Worm (Caenorhabditis elegans) whole organism, midembryonic: ENCODE results near the gene try-3.

ENCODE experiments used
- T22C8.4 ChIP-seq: fragments of 200-800 bp; sonication (Bioruptor generic); IDR thresholded peaks from 2 replicates; pipeline ENCODE4 v1.3.6; 2022; ENCODE audit warnings: missing genetic modification characterization, missing compliant biosample characterization
- cog-1 ChIP-seq: sonication (generic microtip); optimal IDR thresholded peaks from 2 replicates; lab custom pipeline; 2016; ENCODE audit warnings: missing genetic modification characterization, missing compliant biosample characterization
- flt-1 ChIP-seq: fragments of 200-800 bp; sonication (Bioruptor generic); IDR thresholded peaks from 2 replicates; pipeline ENCODE4 v1.3.6; 2022; ENCODE audit warnings: missing genetic modification characterization, missing compliant biosample characterization
- klf-2 ChIP-seq: fragments of 200-800 bp; sonication (Bioruptor generic); conservative IDR thresholded peaks from 2 replicates; pipeline ENCODE4 v1.3.6; 2022; ENCODE audit warnings: missing genetic modification reagents, missing genetic modification characterization, missing compliant biosample characterization
- med-1 ChIP-seq: sonication (generic microtip); optimal IDR thresholded peaks from 2 replicates; lab custom pipeline; 2017; ENCODE audit warnings: missing genetic modification characterization, mild to moderate bottlenecking, missing compliant biosample characterization, antibody characterized with exemption, missing genetic modification reagents; ENCODE audit not compliant: insufficient read depth
- ref-1 ChIP-seq: fragments of 200-800 bp; sonication (Bioruptor generic); conservative IDR thresholded peaks from 2 replicates; pipeline ENCODE4 v1.3.6; 2022; ENCODE audit warnings: missing genetic modification reagents, missing genetic modification characterization, missing compliant biosample characterization
- tab-1 ChIP-seq: fragments of 200-800 bp; sonication (Bioruptor generic); IDR thresholded peaks from 2 replicates; pipeline ENCODE4 v1.3.6; 2022; ENCODE audit warnings: missing genetic modification characterization, missing compliant biosample characterization
- ztf-23 ChIP-seq: fragments of 200-800 bp; sonication (Bioruptor generic); IDR thresholded peaks from 2 replicates; pipeline ENCODE4 v1.3.6; 2022; ENCODE audit warnings: missing genetic modification reagents, missing genetic modification characterization, missing compliant biosample characterization
- ztf-29 ChIP-seq: fragments of 200-800 bp; sonication (Bioruptor generic); IDR thresholded peaks from 2 replicates; pipeline ENCODE4 v1.3.6; 2022; ENCODE audit warnings: missing genetic modification reagents, missing genetic modification characterization, missing compliant biosample characterization

DNA sequence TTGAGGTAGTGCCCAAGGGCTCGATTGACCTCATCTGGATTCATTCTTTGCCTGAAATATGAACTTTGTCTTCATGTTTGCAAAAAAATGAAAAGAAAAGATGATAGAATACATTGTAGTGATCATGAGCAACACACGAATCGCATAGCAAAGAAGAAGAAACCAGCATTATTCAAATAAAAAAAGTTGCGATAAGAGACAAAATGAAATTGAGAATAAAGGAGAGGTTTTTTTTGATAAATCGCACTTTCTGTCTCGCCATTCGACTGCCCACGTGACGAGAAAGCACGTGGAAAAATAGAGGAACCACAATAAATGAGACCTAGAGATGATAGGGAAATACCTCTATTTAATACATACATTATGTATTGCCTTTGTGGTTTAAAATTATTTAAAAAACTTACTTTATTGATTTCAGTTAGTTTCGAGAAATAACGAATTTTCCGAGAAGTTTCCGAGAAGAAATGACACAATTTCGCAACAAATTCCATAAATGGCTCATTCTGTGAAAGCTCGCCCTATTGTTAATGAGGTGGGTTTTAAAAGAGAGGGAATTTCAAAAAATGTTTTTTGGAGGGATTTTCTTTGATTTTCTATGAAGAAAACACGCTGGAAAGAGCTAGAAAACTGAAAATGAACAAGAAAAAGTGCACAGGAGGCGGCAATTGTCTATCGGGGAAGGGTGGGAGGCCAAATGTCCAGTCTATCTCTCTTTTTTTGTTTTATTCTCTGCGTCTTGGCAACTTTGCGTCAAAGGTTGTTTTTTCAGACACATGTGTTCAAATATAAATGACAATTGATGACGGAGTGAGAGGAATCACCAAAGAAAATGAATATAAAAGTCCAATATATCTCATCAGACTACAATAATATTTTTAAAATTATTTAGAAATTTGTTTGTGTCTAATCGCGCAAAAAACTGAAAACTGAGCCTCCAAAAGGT lies 1.3 kb upstream of the try-3 start, which contains the start of gene paqr-1:
- no peak for TF ChIP-seq flt-1 (GFP tag; lab: Robert Waterston, UW)
- no peak for TF ChIP-seq cog-1 (tag; lab: Kevin White, UChicago)
- no peak for TF ChIP-seq med-1 (GFP tag; lab: Kevin White, UChicago)
- TF ChIP-seq ztf-23 (GFP tag; lab: Robert Waterston, UW): no peak
- no peak for TF ChIP-seq tab-1 (GFP tag; lab: Robert Waterston, UW)
- no peak for TF ChIP-seq T22C8.4 (GFP tag; lab: Robert Waterston, UW)
- no peak for TF ChIP-seq ztf-29 (GFP tag; lab: Robert Waterston, UW)
- no peak for TF ChIP-seq ref-1
- no peak for TF ChIP-seq klf-2 (GFP tag; lab: Robert Waterston, UW)
